Worm (Caenorhabditis elegans) whole organism, late embryonic: ENCODE data around the gene T07F12.4.

Experiments used
- C08G9.2 ChIP-seq: sonication (generic microtip); optimal IDR thresholded peaks from 2 replicates; lab custom pipeline; 2016; ENCODE audit warnings: mild to moderate bottlenecking, missing genetic modification characterization, moderate library complexity, missing compliant biosample characterization
- K02D7.2 ChIP-seq: sonication (generic microtip); optimal IDR thresholded peaks from 2 replicates; lab custom pipeline; 2017; ENCODE audit warnings: mild to moderate bottlenecking, missing genetic modification characterization, missing compliant biosample characterization
- K09A11.1 ChIP-seq: sonication (generic microtip); optimal IDR thresholded peaks from 2 replicates; lab custom pipeline; 2017; ENCODE audit warnings: antibody characterized with exemption, mild to moderate bottlenecking, missing genetic modification characterization, missing compliant biosample characterization; ENCODE audit not compliant: insufficient read depth
- T23F11.4 ChIP-seq: fragments of 200-800 bp; sonication (Bioruptor generic); optimal IDR thresholded peaks from 2 replicates; lab custom pipeline; 2018; ENCODE audit warnings: mild to moderate bottlenecking, missing genetic modification characterization, missing compliant biosample characterization
- Y22D7AL.16 ChIP-seq: sonication (generic microtip); optimal IDR thresholded peaks from 2 replicates; lab custom pipeline; 2016; ENCODE audit warnings: missing genetic modification characterization, missing compliant biosample characterization
- ceh-18 ChIP-seq: sonication (generic microtip); optimal IDR thresholded peaks from 2 replicates; lab custom pipeline; 2016; ENCODE audit warnings: missing genetic modification characterization, missing compliant biosample characterization
- ceh-30 ChIP-seq: fragments of 150-350 bp; optimal IDR thresholded peaks from 2 replicates; lab custom pipeline; 2014; ENCODE audit warnings: missing biosample characterization, missing genetic modification characterization
- ceh-31 ChIP-seq: sonication (generic microtip); optimal IDR thresholded peaks from 2 replicates; lab custom pipeline; 2016; ENCODE audit warnings: missing genetic modification characterization, missing compliant biosample characterization
- ceh-34 ChIP-seq: sonication (generic microtip); optimal IDR thresholded peaks from 2 replicates; lab custom pipeline; 2016; ENCODE audit warnings: mild to moderate bottlenecking, missing genetic modification characterization, missing compliant biosample characterization
- ceh-48 ChIP-seq: sonication (generic microtip); optimal IDR thresholded peaks from 2 replicates; lab custom pipeline; 2016; ENCODE audit warnings: missing genetic modification characterization, inconsistent platforms, missing compliant biosample characterization
- ceh-9 ChIP-seq: sonication (generic microtip); optimal IDR thresholded peaks from 2 replicates; lab custom pipeline; 2016; ENCODE audit warnings: mild to moderate bottlenecking, missing genetic modification characterization, inconsistent platforms, missing compliant biosample characterization
- che-1 ChIP-seq: sonication (generic microtip); optimal IDR thresholded peaks from 2 replicates; lab custom pipeline; 2016; ENCODE audit warnings: mild to moderate bottlenecking, missing genetic modification characterization, missing compliant biosample characterization
- dmd-4 ChIP-seq: sonication (generic microtip); optimal IDR thresholded peaks from 2 replicates; lab custom pipeline; 2016; ENCODE audit warnings: borderline replicate concordance, missing genetic modification characterization, missing compliant biosample characterization
- elt-2 ChIP-seq: sonication (generic microtip); optimal IDR thresholded peaks from 2 replicates; lab custom pipeline; 2016; ENCODE audit warnings: missing genetic modification reagents, missing genetic modification characterization, missing compliant biosample characterization
- elt-4 ChIP-seq: sonication (generic microtip); optimal IDR thresholded peaks from 2 replicates; lab custom pipeline; 2016; ENCODE audit warnings: missing genetic modification characterization, missing compliant biosample characterization
- eyg-1 ChIP-seq: sonication (generic microtip); optimal IDR thresholded peaks from 2 replicates; lab custom pipeline; 2016; ENCODE audit warnings: missing genotype, missing genetic modification characterization, missing compliant biosample characterization
- fkh-10 ChIP-seq: fragments of 150-350 bp; optimal IDR thresholded peaks from 2 replicates; lab custom pipeline; 2014; ENCODE audit warnings: missing biosample characterization, missing genetic modification reagents, missing genetic modification characterization
- hlh-15 ChIP-seq: sonication (generic microtip); optimal IDR thresholded peaks from 2 replicates; lab custom pipeline; 2016; ENCODE audit warnings: missing genetic modification characterization, missing compliant biosample characterization
- hlh-8 ChIP-seq: sonication (generic microtip); optimal IDR thresholded peaks from 2 replicates; lab custom pipeline; 2016; ENCODE audit warnings: missing genotype, missing genetic modification characterization, missing compliant biosample characterization
- madf-2 ChIP-seq: sonication (generic microtip); optimal IDR thresholded peaks from 2 replicates; lab custom pipeline; 2017; ENCODE audit warnings: missing genetic modification characterization, missing compliant biosample characterization
- nhr-11 ChIP-seq: fragments of 150-350 bp; optimal IDR thresholded peaks from 2 replicates; lab custom pipeline; 2014; ENCODE audit warnings: missing biosample characterization, missing genetic modification characterization
- nhr-232 ChIP-seq: sonication (generic microtip); optimal IDR thresholded peaks from 2 replicates; lab custom pipeline; 2016; ENCODE audit warnings: missing genetic modification characterization, missing compliant biosample characterization
- odd-2 ChIP-seq: sonication (generic microtip); optimal IDR thresholded peaks from 2 replicates; lab custom pipeline; 2017; ENCODE audit warnings: antibody characterized with exemption, mild to moderate bottlenecking, missing genetic modification characterization, missing compliant biosample characterization
- pag-3 ChIP-seq: sonication (generic microtip); optimal IDR thresholded peaks from 2 replicates; lab custom pipeline; 2016; ENCODE audit warnings: missing compliant biosample characterization, missing genetic modification characterization, borderline replicate concordance
- pha-4 ChIP-seq: fragments of 150-350 bp; optimal IDR thresholded peaks from 2 replicates; lab custom pipeline; 2018; ENCODE audit warnings: missing biosample characterization, missing genetic modification reagents, missing genetic modification characterization
- pros-1 ChIP-seq: fragments of 150-350 bp; optimal IDR thresholded peaks from 2 replicates; lab custom pipeline; 2014; ENCODE audit warnings: missing biosample characterization, missing genetic modification reagents, missing genetic modification characterization
- ref-2 ChIP-seq: sonication (generic microtip); optimal IDR thresholded peaks from 2 replicates; lab custom pipeline; 2016; ENCODE audit warnings: missing genetic modification characterization, missing compliant biosample characterization
- rnt-1 ChIP-seq: sonication (generic microtip); optimal IDR thresholded peaks from 2 replicates; lab custom pipeline; 2016; ENCODE audit warnings: missing genetic modification characterization, missing compliant biosample characterization
- sdc-2 ChIP-seq: sonication (generic microtip); optimal IDR thresholded peaks from 2 replicates; lab custom pipeline; 2016; ENCODE audit warnings: missing genotype, missing genetic modification characterization, missing compliant biosample characterization
- sox-4 ChIP-seq: sonication (generic microtip); optimal IDR thresholded peaks from 2 replicates; lab custom pipeline; 2017; ENCODE audit warnings: mild to moderate bottlenecking, missing genetic modification characterization, inconsistent platforms, missing compliant biosample characterization
- syd-9 ChIP-seq: sonication (generic microtip); optimal IDR thresholded peaks from 2 replicates; lab custom pipeline; 2016; ENCODE audit warnings: mild to moderate bottlenecking, missing genetic modification characterization, moderate library complexity, missing compliant biosample characterization
- tbx-2 ChIP-seq: sonication (generic microtip); optimal IDR thresholded peaks from 2 replicates; lab custom pipeline; 2016; ENCODE audit warnings: missing genetic modification characterization, missing compliant biosample characterization
- tbx-7 ChIP-seq: sonication (generic microtip); optimal IDR thresholded peaks from 2 replicates; lab custom pipeline; 2016; ENCODE audit warnings: missing genotype, missing genetic modification characterization, missing compliant biosample characterization
- ttx-3 ChIP-seq: sonication (generic microtip); optimal IDR thresholded peaks from 2 replicates; lab custom pipeline; 2016; ENCODE audit warnings: missing genetic modification reagents, missing genetic modification characterization, missing compliant biosample characterization
- unc-42 ChIP-seq: sonication (generic microtip); optimal IDR thresholded peaks from 2 replicates; lab custom pipeline; 2016; ENCODE audit warnings: missing genotype, missing genetic modification characterization, missing compliant biosample characterization
- unc-55 ChIP-seq: sonication (generic microtip); optimal IDR thresholded peaks from 2 replicates; lab custom pipeline; 2017; ENCODE audit warnings: missing biosample characterization, missing genetic modification reagents, missing genetic modification characterization
- zip-5 ChIP-seq: sonication (generic microtip); optimal IDR thresholded peaks from 2 replicates; lab custom pipeline; 2016; ENCODE audit warnings: missing genetic modification characterization, missing compliant biosample characterization
- ztf-16 ChIP-seq: sonication (generic microtip); optimal IDR thresholded peaks from 2 replicates; lab custom pipeline; 2017; ENCODE audit warnings: missing genetic modification characterization, missing compliant biosample characterization

Gene T07F12.4

ce11 chrX:4875296-4875695 lies 25.3 kb downstream of the T07F12.4 start:
- TF ChIP-seq sox-4 (tag; lab: Kevin White, UChicago) (no peak), hlh-8 (no peak), syd-9 (tag; lab: Kevin White, UChicago) (no peak), ceh-30 (tag; lab: Kevin White, UChicago) (no peak), dmd-4 (tag; lab: Kevin White, UChicago) (no peak), C08G9.2 (tag; lab: Kevin White, UChicago) (no peak), eyg-1 (no peak), K09A11.1 (tag; lab: Kevin White, UChicago) (no peak), tbx-2 (tag; lab: Kevin White, UChicago) (no peak), sdc-2 (tag; lab: Kevin White, UChicago) (no peak), unc-42 (tag; lab: Kevin White, UChicago) (no peak), zip-5 (tag; lab: Kevin White, UChicago) (no peak), madf-2 (tag; lab: Kevin White, UChicago) (no peak), hlh-15 (tag; lab: Kevin White, UChicago) (no peak), ceh-48 (tag; lab: Kevin White, UChicago) (no peak), pha-4 (no peak), unc-55 (GFP tag; lab: Kevin White, UChicago) (no peak), rnt-1 (tag; lab: Kevin White, UChicago) (no peak)

- TF ChIP-seq elt-2, result no peak
- TF ChIP-seq sdc-2 (tag; lab: Kevin White, UChicago), result no peak
- no peak for TF ChIP-seq madf-2 (tag; lab: Kevin White, UChicago)
- TF ChIP-seq nhr-232 (tag; lab: Kevin White, UChicago), result no peak
- no peak for TF ChIP-seq ceh-9 (tag; lab: Kevin White, UChicago)
- TF ChIP-seq odd-2 (tag; lab: Kevin White, UChicago), result no peak
- no peak for TF ChIP-seq pag-3 (tag; lab: Kevin White, UChicago)
- TF ChIP-seq syd-9 (tag; lab: Kevin White, UChicago), result no peak
- no peak for TF ChIP-seq unc-55 (GFP tag; lab: Kevin White, UChicago)
- TF ChIP-seq Y22D7AL.16 (tag; lab: Kevin White, UChicago), result no peak
- TF ChIP-seq ref-2 (tag; lab: Kevin White, UChicago), result no peak
- TF ChIP-seq ceh-30 (tag; lab: Kevin White, UChicago), result no peak
- TF ChIP-seq tbx-7 (tag; lab: Kevin White, UChicago), result no peak
Observed at ce11 chrX:4872758-4873157, 27.9 kb downstream of the T07F12.4 start.

- TF ChIP-seq fkh-10 (GFP tag; lab: Kevin White, UChicago) (peak; percentile 31), K02D7.2 (tag; lab: Kevin White, UChicago) (no peak), pros-1 (tag; lab: Kevin White, UChicago) (no peak), ceh-34 (tag; lab: Kevin White, UChicago) (no peak), hlh-8 (no peak), elt-4 (tag; lab: Kevin White, UChicago) (no peak), K09A11.1 (tag; lab: Kevin White, UChicago) (no peak), elt-2 (no peak), unc-42 (tag; lab: Kevin White, UChicago) (peak; percentile 66)
Observed at ce11 chrX:4870683-4871082, 29.9 kb downstream of the T07F12.4 start.

ce11 chrX:4869627-4870026 lies 31.0 kb downstream of the T07F12.4 start:
- TF ChIP-seq rnt-1 (tag; lab: Kevin White, UChicago) (no peak), ceh-18 (tag; lab: Kevin White, UChicago) (no peak), ceh-31 (peak; percentile 18), unc-42 (tag; lab: Kevin White, UChicago) (peak; percentile 93)
- TF ChIP-seq, all 69 proteins: peak for 2

ce11 chrX:4865798-4866197 lies 34.8 kb downstream of the T07F12.4 start, which contains the start of gene ntc-1:
Gene ntc-1 (plus strand): TSS chrX:4866098.
- TF ChIP-seq che-1 (tag; lab: Kevin White, UChicago), result no peak
- no peak for TF ChIP-seq ttx-3 (tag; lab: Kevin White, UChicago)
- TF ChIP-seq sdc-2 (tag; lab: Kevin White, UChicago), result no peak
- TF ChIP-seq unc-55 (GFP tag; lab: Kevin White, UChicago), result no peak
- no peak for TF ChIP-seq ztf-16
- TF ChIP-seq hlh-8, result no peak
- TF ChIP-seq pha-4, result no peak
- no peak for TF ChIP-seq nhr-11 (tag; lab: Kevin White, UChicago)
- TF ChIP-seq T23F11.4, result no peak
